Worm (Caenorhabditis elegans): ENCODE measurements around the gene C35D10.1.

DNA sequence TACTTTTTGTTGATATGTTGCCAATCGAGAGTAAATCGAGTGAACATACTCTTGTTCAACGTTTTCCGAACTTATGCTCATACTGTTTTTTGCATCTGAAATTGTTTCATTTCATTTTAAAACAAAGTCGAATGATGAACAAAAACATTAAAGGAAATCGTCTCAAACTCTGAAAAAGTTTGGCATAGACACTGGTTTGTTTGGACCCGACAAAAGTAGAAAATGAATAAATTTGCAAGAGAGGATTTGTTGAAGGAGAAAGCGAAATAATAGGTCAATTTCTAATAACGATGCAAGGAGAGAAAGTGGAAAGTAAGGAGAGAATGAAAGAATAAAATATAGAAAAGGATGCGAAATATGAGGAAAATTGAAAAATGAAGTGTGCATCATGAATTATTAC is 4.9 kb upstream of the C35D10.1 start, which contains the start of gene C35D10.12:
- no peak for TF ChIP-seq lsy-2 (tag; optimal IDR thresholded peaks at IDR 0.05)
- no peak for TF ChIP-seq mdl-1 (tag; optimal IDR thresholded peaks at IDR 0.05)

Measured in whole organism, L2 larva.